Fruit fly (Drosophila melanogaster) whole organism, wandering third instar larva: ENCODE data around the gene ckd.
A peak's percentile ranks its signal among the peaks of the same experiment; 100 is the strongest.

Experiments
- CG32264 ChIP-seq: fragments of 200-800 bp; sonication (Bioruptor generic); optimal IDR thresholded peaks from 2 replicates; lab custom pipeline; 2016; ENCODE audit warnings: missing biosample characterization, missing genetic modification characterization
- CG9705 ChIP-seq: fragments of 200-800 bp; sonication (Bioruptor generic); optimal IDR thresholded peaks from 2 replicates; lab custom pipeline; 2018; ENCODE audit warnings: missing biosample characterization, mild to moderate bottlenecking, missing genetic modification characterization
- CrebA ChIP-seq: fragments of 200-800 bp; sonication (Bioruptor generic); optimal IDR thresholded peaks from 2 replicates; lab custom pipeline; 2016; ENCODE audit warnings: missing biosample characterization, mild to moderate bottlenecking, missing genetic modification characterization, borderline replicate concordance
- Dfd ChIP-seq: fragments of >200 bp; optimal IDR thresholded peaks from 2 replicates; lab custom pipeline; 2017; ENCODE audit warnings: missing biosample characterization, missing genetic modification characterization
- Dif ChIP-seq: fragments of 200-275, 200-300 bp; sonication (Bioruptor generic); optimal IDR thresholded peaks from 2 replicates; lab custom pipeline; 2018; ENCODE audit warnings: missing biosample characterization, missing genetic modification characterization; ENCODE audit not compliant: partially characterized antibody
- GATAd ChIP-seq: sonication (Bioruptor generic); optimal IDR thresholded peaks from 2 replicates; lab custom pipeline; 2016; ENCODE audit warnings: missing biosample characterization, missing genetic modification characterization
- HLH106 ChIP-seq: fragments of 200-800 bp; optimal IDR thresholded peaks from 3 replicates; lab custom pipeline; 2019; ENCODE audit warnings: missing biosample characterization, mild to moderate bottlenecking, missing genetic modification characterization, moderate library complexity
- Hnf4 ChIP-seq: fragments of 200-800 bp; sonication (Bioruptor generic); optimal IDR thresholded peaks from 2 replicates; lab custom pipeline; 2016; ENCODE audit warnings: missing biosample characterization, mild to moderate bottlenecking, missing genetic modification characterization
- Hr83 ChIP-seq: fragments of 200-300 bp; sonication (Bioruptor generic); optimal IDR thresholded peaks from 2 replicates; lab custom pipeline; 2016; ENCODE audit warnings: missing biosample characterization, mild to moderate bottlenecking, missing genetic modification characterization, moderate library complexity; ENCODE audit not compliant: poor library complexity, severe bottlenecking
- Jra ChIP-seq: sonication (Bioruptor generic); optimal IDR thresholded peaks from 2 replicates; lab custom pipeline; 2016; ENCODE audit warnings: missing biosample characterization, missing genetic modification characterization
- N ChIP-seq: fragments of >200 bp; optimal IDR thresholded peaks from 2 replicates; lab custom pipeline; 2018; ENCODE audit warnings: missing biosample characterization, missing external identifiers, missing genetic modification characterization
- Rel ChIP-seq, 2 experiments: fragments of 200-800 bp; sonication (Bioruptor generic) in 1 of 2; optimal IDR thresholded peaks; 2 replicates in 1 of 2; 3 replicates in 1 of 2; lab custom pipeline; 2016 to 2019; ENCODE audit warnings: mild to moderate bottlenecking in 2 of 2, missing biosample characterization in 2 of 2, missing genetic modification characterization in 2 of 2, moderate library complexity in 1 of 2
- Sp1 ChIP-seq: fragments of 200-800 bp; sonication (Bioruptor generic); optimal IDR thresholded peaks from 3 replicates; lab custom pipeline; 2019; ENCODE audit warnings: missing biosample characterization, mild to moderate bottlenecking, missing genetic modification characterization, moderate library complexity
- Vsx2 ChIP-seq: fragments of 200-300, 225-300 bp; sonication (Bioruptor generic); optimal IDR thresholded peaks from 2 replicates; lab custom pipeline; 2018; ENCODE audit warnings: missing biosample characterization, missing genetic modification characterization; ENCODE audit not compliant: partially characterized antibody
- br ChIP-seq: fragments of 200-800 bp; sonication (Bioruptor generic); optimal IDR thresholded peaks from 2 replicates; lab custom pipeline; 2016; ENCODE audit warnings: missing biosample characterization, missing genetic modification characterization
- dl ChIP-seq, 2 experiments: fragments of 175-275, 200-275 bp in 1 of 2; fragments of 200-275 bp in 1 of 2; sonication (Bioruptor generic); optimal IDR thresholded peaks; lab custom pipeline; 2018; ENCODE audit warnings: mild to moderate bottlenecking in 2 of 2, missing biosample characterization in 2 of 2, missing genetic modification characterization in 2 of 2, moderate library complexity in 2 of 2; ENCODE audit not compliant: partially characterized antibody in 2 of 2, insufficient read depth in 1 of 2
- dmrt93B ChIP-seq: fragments of 200-800 bp; sonication (Bioruptor generic); optimal IDR thresholded peaks from 2 replicates; lab custom pipeline; 2018; ENCODE audit warnings: missing biosample characterization, mild to moderate bottlenecking, missing genetic modification characterization
- dsf ChIP-seq: sonication (Bioruptor generic); optimal IDR thresholded peaks from 2 replicates; lab custom pipeline; 2016; ENCODE audit warnings: missing biosample characterization, missing genetic modification characterization, borderline replicate concordance
- ey ChIP-seq: fragments of 200-800 bp; sonication (Bioruptor generic); optimal IDR thresholded peaks from 2 replicates; lab custom pipeline; 2016; ENCODE audit warnings: missing biosample characterization, missing genetic modification characterization
- foxo ChIP-seq, 2 experiments: fragments of 200-800 bp; sonication (Bioruptor generic); optimal IDR thresholded peaks; 2 replicates in 1 of 2; 3 replicates in 1 of 2; lab custom pipeline; 2016 to 2017; ENCODE audit warnings: missing biosample characterization in 2 of 2, missing genetic modification characterization in 2 of 2
- fru ChIP-seq: fragments of 200-800 bp; sonication (Bioruptor generic); optimal IDR thresholded peaks from 3 replicates; lab custom pipeline; 2016; ENCODE audit warnings: missing biosample characterization, mild to moderate bottlenecking, missing genetic modification characterization
- h ChIP-seq: fragments of 200-800 bp; sonication (Bioruptor generic); optimal IDR thresholded peaks from 3 replicates; lab custom pipeline; 2016; ENCODE audit warnings: missing biosample characterization, mild to moderate bottlenecking, missing genetic modification characterization
- jim ChIP-seq: fragments of 175-275, 200-325 bp; sonication (Bioruptor generic); optimal IDR thresholded peaks from 2 replicates; lab custom pipeline; 2016; ENCODE audit warnings: missing biosample characterization, mild to moderate bottlenecking, missing genetic modification characterization
- lola ChIP-seq: fragments of >200 bp; optimal IDR thresholded peaks from 2 replicates; lab custom pipeline; 2017; ENCODE audit warnings: missing biosample characterization, missing genetic modification characterization
- pan ChIP-seq: fragments of >200 bp; optimal IDR thresholded peaks from 2 replicates; lab custom pipeline; 2017
- psq ChIP-seq: fragments of 200-800 bp; sonication (Bioruptor generic); optimal IDR thresholded peaks from 3 replicates; lab custom pipeline; 2017; ENCODE audit warnings: missing biosample characterization, mild to moderate bottlenecking, missing genetic modification characterization, moderate library complexity
- rgr ChIP-seq: fragments of 200-800 bp; sonication (Bioruptor generic); optimal IDR thresholded peaks from 3 replicates; lab custom pipeline; 2016; ENCODE audit warnings: missing biosample characterization, mild to moderate bottlenecking, missing genetic modification characterization
- tai ChIP-seq: sonication (Bioruptor generic); optimal IDR thresholded peaks from 2 replicates; lab custom pipeline; 2016; ENCODE audit warnings: missing biosample characterization, missing genetic modification characterization
- usp ChIP-seq: fragments of >200 bp; optimal IDR thresholded peaks from 2 replicates; lab custom pipeline; 2017; ENCODE audit warnings: missing biosample characterization, missing genetic modification characterization
- woc ChIP-seq: sonication (Bioruptor generic); optimal IDR thresholded peaks from 2 replicates; lab custom pipeline; 2016; ENCODE audit warnings: missing biosample characterization, mild to moderate bottlenecking, missing genetic modification characterization

Gene ckd

dm6 chr3L:3223390-3223914 is 34.2 kb upstream of the ckd start:
- TF ChIP-seq HLH106 (tag; lab: Kevin White, UChicago) (no peak), Hr83 (GFP tag; lab: Kevin White, UChicago) (no peak), pan (lab: Kevin White, UChicago) (no peak), h (GFP tag; lab: Kevin White, UChicago) (no peak), CG9705 (GFP tag; lab: Kevin White, UChicago) (no peak)
- TF ChIP-seq, all 38 proteins: peak for 0

- TF ChIP-seq foxo (GFP tag; optimal IDR thresholded peaks at IDR 0.05; lab: Kevin White, UChicago) (peak in 1 of 2 experiments; percentile 17), GATAd (no peak), dsf (no peak), CG32264 (GFP tag; lab: Kevin White, UChicago) (no peak), Hr83 (GFP tag; lab: Kevin White, UChicago) (no peak), Jra (GFP tag; lab: Kevin White, UChicago) (peak; percentile 27), usp (GFP tag; lab: Kevin White, UChicago) (no peak), Sp1 (GFP tag; lab: Kevin White, UChicago) (peak; percentile 6), tai (GFP tag; lab: Kevin White, UChicago) (no peak), rgr (peak; percentile 36), h (GFP tag; lab: Kevin White, UChicago) (peak; percentile 13), psq (GFP tag; lab: Kevin White, UChicago) (no peak), Rel (GFP tag; optimal IDR thresholded peaks at IDR 0.05; lab: Kevin White, UChicago) (no peak), Rel (tag; optimal IDR thresholded peaks at IDR 0.05; lab: Kevin White, UChicago) (peak; percentile 97), br (GFP tag; lab: Kevin White, UChicago) (no peak), pan (lab: Kevin White, UChicago) (no peak), dmrt93B (GFP tag; lab: Kevin White, UChicago) (no peak)
- TF ChIP-seq, all 38 proteins: peak for 6
These were observed 32.6 kb upstream of the ckd start, which contains the start of gene Larp4B for dm6 chr3L:3224740-3225719. Larp4B (plus strand) TSS chr3L:3224838.

dm6 chr3L:3225769-3226457 is 31.8 kb upstream of the ckd start:
- TF ChIP-seq br (GFP tag; lab: Kevin White, UChicago) (peak; percentile 35), psq (GFP tag; lab: Kevin White, UChicago) (peak; percentile 66), Dif (GFP tag; lab: Kevin White, UChicago) (peak; percentile 99), Vsx2 (GFP tag; lab: Kevin White, UChicago) (no peak), lola (GFP tag; lab: Kevin White, UChicago) (peak; percentile 83), Sp1 (GFP tag; lab: Kevin White, UChicago) (peak; percentile 20), dl (GFP tag; optimal IDR thresholded peaks at IDR 0.05; lab: Kevin White, UChicago; ENCODE audit: insufficient read depth in 1 of 2, partially characterized antibody in 2 of 2) (peak in 1 of 2 experiments; percentile 92), woc (GFP tag; lab: Kevin White, UChicago) (no peak), CG9705 (GFP tag; lab: Kevin White, UChicago) (no peak), HLH106 (tag; lab: Kevin White, UChicago) (no peak), Hr83 (GFP tag; lab: Kevin White, UChicago) (no peak), ey (GFP tag; lab: Kevin White, UChicago) (no peak), jim (no peak)

dm6 chr3L:3226458-3226783 is 31.3 kb upstream of the ckd start:
- TF ChIP-seq N (GFP tag; lab: Kevin White, UChicago), result peak; percentile 42
- TF ChIP-seq jim, result no peak

dm6 chr3L:3236319-3236718 is 21.4 kb upstream of the ckd start:
- TF ChIP-seq Rel (GFP tag; optimal IDR thresholded peaks at IDR 0.05; lab: Kevin White, UChicago) (no peak), Rel (tag; optimal IDR thresholded peaks at IDR 0.05; lab: Kevin White, UChicago) (no peak), Dfd (GFP tag; lab: Kevin White, UChicago) (no peak), ey (GFP tag; lab: Kevin White, UChicago) (no peak), foxo (GFP tag; optimal IDR thresholded peaks at IDR 0.05; lab: Kevin White, UChicago) (no peak), Sp1 (GFP tag; lab: Kevin White, UChicago) (no peak), jim (no peak), CG9705 (GFP tag; lab: Kevin White, UChicago) (no peak), Dif (GFP tag; lab: Kevin White, UChicago) (no peak), CrebA (GFP tag; lab: Kevin White, UChicago) (no peak), Hnf4 (GFP tag; lab: Kevin White, UChicago) (no peak), dmrt93B (GFP tag; lab: Kevin White, UChicago) (no peak), HLH106 (tag; lab: Kevin White, UChicago) (no peak), GATAd (no peak), fru (GFP tag; lab: Kevin White, UChicago) (no peak), N (GFP tag; lab: Kevin White, UChicago) (no peak), dsf (no peak), br (GFP tag; lab: Kevin White, UChicago) (no peak), usp (GFP tag; lab: Kevin White, UChicago) (no peak), rgr (no peak)
- TF ChIP-seq, all 38 proteins: peak for 0
